Worm (Caenorhabditis elegans) whole organism, young adult: ENCODE data around the gene Y50D4B.1.
A peak's percentile ranks its signal among the peaks of the same experiment; 100 is the strongest.

Source experiments
- B0019.2 ChIP-seq: fragments of 200-800 bp; sonication (Bioruptor generic); conservative IDR thresholded peaks from 2 replicates; pipeline ENCODE4 v1.3.6; 2022; ENCODE audit warnings: missing genetic modification reagents, missing genetic modification characterization, missing compliant biosample characterization
- B0035.1 ChIP-seq: sonication (generic microtip); optimal IDR thresholded peaks from 2 replicates; lab custom pipeline; 2016; ENCODE audit warnings: missing genetic modification characterization, mild to moderate bottlenecking, missing compliant biosample characterization, missing genotype, missing genetic modification reagents
- B0336.3 ChIP-seq: fragments of 200-800 bp; sonication (Bioruptor generic); IDR thresholded peaks from 2 replicates; pipeline ENCODE4 v1.3.6; 2022; ENCODE audit warnings: missing genetic modification characterization, missing compliant biosample characterization
- C06A6.2 ChIP-seq: fragments of 200-800 bp; sonication (Bioruptor generic); conservative IDR thresholded peaks from 2 replicates; pipeline ENCODE4 v1.3.6; 2022; ENCODE audit warnings: missing genetic modification characterization, missing compliant biosample characterization
- F37B4.10 ChIP-seq: fragments of 200-800 bp; sonication (Bioruptor generic); IDR thresholded peaks from 2 replicates; pipeline ENCODE4 v1.3.6; 2022; ENCODE audit warnings: missing genetic modification characterization, missing compliant biosample characterization
- T07F8.4 ChIP-seq: sonication (generic microtip); optimal IDR thresholded peaks from 2 replicates; lab custom pipeline; 2016; ENCODE audit warnings: mild to moderate bottlenecking, missing genetic modification characterization, moderate library complexity, missing compliant biosample characterization
- Y53G8AR.9 ChIP-seq: fragments of 200-800 bp; sonication (Bioruptor generic); conservative IDR thresholded peaks from 2 replicates; pipeline ENCODE4 v1.3.6; 2022; ENCODE audit warnings: missing genetic modification reagents, missing genetic modification characterization, missing compliant biosample characterization
- Y67H2A.10 ChIP-seq: fragments of 200-800 bp; sonication (Bioruptor generic); conservative IDR thresholded peaks from 2 replicates; pipeline ENCODE4 v1.3.6; 2022; ENCODE audit warnings: missing genetic modification reagents, missing genetic modification characterization, missing compliant biosample characterization
- Y95B8A.8 ChIP-seq: fragments of 200-800 bp; sonication (Bioruptor generic); IDR thresholded peaks from 2 replicates; pipeline ENCODE4 v1.3.6; 2022; ENCODE audit warnings: missing genetic modification reagents, missing genetic modification characterization, missing compliant biosample characterization
- akir-1 ChIP-seq: fragments of 200-800 bp; sonication (Bioruptor generic); optimal IDR thresholded peaks from 2 replicates; lab custom pipeline; 2018; ENCODE audit warnings: mild to moderate bottlenecking, missing genetic modification characterization, moderate library complexity, missing compliant biosample characterization
- ama-1 ChIP-seq, 3 experiments: fragments of 150-350 bp in 1 of 3; sonication (generic microtip) in 2 of 3; optimal IDR thresholded peaks; 2 replicates each; lab custom pipeline; 2014 to 2018; ENCODE audit warnings: missing biosample characterization in 2 of 3, missing genetic modification characterization in 2 of 3, missing genetic modification reagents in 2 of 3
- aptf-3 ChIP-seq: fragments of 200-800 bp; sonication (Bioruptor generic); IDR thresholded peaks from 2 replicates; pipeline ENCODE4 v1.3.6; 2022; ENCODE audit warnings: missing genetic modification characterization, missing compliant biosample characterization
- atf-7 ChIP-seq: sonication (generic microtip); optimal IDR thresholded peaks from 2 replicates; lab custom pipeline; 2017; ENCODE audit warnings: mild to moderate bottlenecking, missing genetic modification characterization, missing compliant biosample characterization
- cebp-2 ChIP-seq: fragments of 200-800 bp; sonication (Bioruptor generic); IDR thresholded peaks from 2 replicates; pipeline ENCODE4 v1.3.6; 2022; ENCODE audit warnings: missing genetic modification characterization, missing compliant biosample characterization
- ceh-27 ChIP-seq: fragments of 200-800 bp; sonication (Bioruptor generic); optimal IDR thresholded peaks from 2 replicates; lab custom pipeline; 2018; ENCODE audit warnings: mild to moderate bottlenecking, missing genetic modification characterization, moderate library complexity, missing compliant biosample characterization
- chd-7 ChIP-seq: sonication (generic microtip); optimal IDR thresholded peaks from 2 replicates; lab custom pipeline; 2016; ENCODE audit warnings: mild to moderate bottlenecking, missing genetic modification characterization, moderate library complexity, missing compliant biosample characterization
- dox-1 ChIP-seq: fragments of 200-800 bp; sonication (Bioruptor generic); IDR thresholded peaks from 2 replicates; pipeline ENCODE4 v1.3.6; 2022; ENCODE audit warnings: missing genetic modification reagents, missing genetic modification characterization, missing compliant biosample characterization
- egl-18 ChIP-seq: fragments of 200-800 bp; sonication (Bioruptor generic); IDR thresholded peaks from 2 replicates; pipeline ENCODE4 v1.3.6; 2022; ENCODE audit warnings: missing genetic modification reagents, missing genetic modification characterization, missing compliant biosample characterization
- egl-44 ChIP-seq: fragments of 200-800 bp; sonication (Bioruptor generic); IDR thresholded peaks from 2 replicates; pipeline ENCODE4 v1.3.6; 2022; ENCODE audit warnings: missing genetic modification reagents, missing genetic modification characterization, missing compliant biosample characterization
- egrh-3 ChIP-seq: fragments of 200-800 bp; sonication (Bioruptor generic); IDR thresholded peaks from 2 replicates; pipeline ENCODE4 v1.3.6; 2022; ENCODE audit warnings: missing genetic modification reagents, missing genetic modification characterization, missing compliant biosample characterization
- ekl-4 ChIP-seq: fragments of 200-800 bp; sonication (Bioruptor generic); IDR thresholded peaks from 2 replicates; pipeline ENCODE4 v1.3.6; 2022; ENCODE audit warnings: missing genetic modification reagents, missing genetic modification characterization, missing compliant biosample characterization
- ets-4 ChIP-seq: fragments of 200-800 bp; sonication (Bioruptor generic); optimal IDR thresholded peaks from 2 replicates; lab custom pipeline; 2018; ENCODE audit warnings: mild to moderate bottlenecking, missing genetic modification characterization, missing compliant biosample characterization
- hlh-12 ChIP-seq: sonication (generic microtip); optimal IDR thresholded peaks from 2 replicates; lab custom pipeline; 2016; ENCODE audit warnings: missing genetic modification characterization, missing compliant biosample characterization
- hmg-20 ChIP-seq: fragments of 200-800 bp; sonication (Bioruptor generic); IDR thresholded peaks from 2 replicates; pipeline ENCODE4 v1.3.6; 2022; ENCODE audit warnings: missing genetic modification reagents, missing genetic modification characterization, missing compliant biosample characterization
- hsf-1 ChIP-seq: fragments of 200-800 bp; sonication (Bioruptor generic); IDR thresholded peaks from 2 replicates; pipeline ENCODE4 v1.3.6; 2022; ENCODE audit warnings: missing genetic modification reagents, missing genetic modification characterization, missing compliant biosample characterization
- lin-26 ChIP-seq: fragments of 200-800 bp; sonication (Bioruptor generic); IDR thresholded peaks from 2 replicates; pipeline ENCODE4 v1.3.6; 2022; ENCODE audit warnings: missing genetic modification reagents, missing genetic modification characterization, missing compliant biosample characterization
- lir-1 ChIP-seq: fragments of 200-800 bp; sonication (Bioruptor generic); conservative IDR thresholded peaks from 2 replicates; pipeline ENCODE4 v1.3.6; 2022; ENCODE audit warnings: missing genetic modification reagents, missing genetic modification characterization, missing compliant biosample characterization
- madf-10 ChIP-seq: sonication (generic microtip); optimal IDR thresholded peaks from 2 replicates; lab custom pipeline; 2016; ENCODE audit warnings: mild to moderate bottlenecking, missing genetic modification characterization, missing compliant biosample characterization
- mel-28 ChIP-seq: sonication (generic microtip); optimal IDR thresholded peaks from 2 replicates; lab custom pipeline; 2016; ENCODE audit warnings: borderline replicate concordance, mild to moderate bottlenecking, missing genetic modification characterization, missing compliant biosample characterization
- mes-4 ChIP-seq: sonication (generic microtip); optimal IDR thresholded peaks from 2 replicates; lab custom pipeline; 2016; ENCODE audit warnings: missing genotype, missing genetic modification characterization, missing compliant biosample characterization
- nfyb-1 ChIP-seq: fragments of 200-800 bp; sonication (Bioruptor generic); IDR thresholded peaks from 2 replicates; pipeline ENCODE4 v1.3.6; 2022; ENCODE audit warnings: missing genetic modification reagents, missing genetic modification characterization, missing compliant biosample characterization
- nhr-27 ChIP-seq: fragments of 200-800 bp; sonication (Bioruptor generic); optimal IDR thresholded peaks from 2 replicates; lab custom pipeline; 2018; ENCODE audit warnings: mild to moderate bottlenecking, missing genetic modification characterization, moderate library complexity, missing compliant biosample characterization
- rec-8 ChIP-seq, 2 experiments: sonication (generic microtip); optimal IDR thresholded peaks; 2 replicates each; lab custom pipeline; 2016; ENCODE audit warnings: mild to moderate bottlenecking in 2 of 2, missing genetic modification characterization in 2 of 2, missing genetic modification reagents in 2 of 2, missing genotype in 2 of 2, missing biosample characterization in 1 of 2, missing compliant biosample characterization in 1 of 2, moderate library complexity in 1 of 2
- sea-2 ChIP-seq: fragments of 200-800 bp; sonication (Bioruptor generic); IDR thresholded peaks from 2 replicates; pipeline ENCODE4 v1.3.6; 2022; ENCODE audit warnings: missing genetic modification characterization, missing compliant biosample characterization
- snpc-1.3 ChIP-seq: sonication (generic microtip); optimal IDR thresholded peaks from 2 replicates; lab custom pipeline; 2017; ENCODE audit warnings: missing genetic modification characterization, mild to moderate bottlenecking, missing compliant biosample characterization, antibody characterized with exemption, moderate library complexity, missing genotype, missing genetic modification reagents; ENCODE audit not compliant: insufficient read depth
- snpc-4 ChIP-seq, 5 experiments: fragments of 150-350 bp in 1 of 5; sonication (generic microtip) in 4 of 5; optimal IDR thresholded peaks; 2 replicates each; lab custom pipeline; 2014 to 2018; ENCODE audit warnings: missing genetic modification characterization in 5 of 5, missing biosample characterization in 3 of 5, antibody characterized with exemption in 2 of 5, mild to moderate bottlenecking in 2 of 5, missing compliant biosample characterization in 2 of 5, missing genotype in 2 of 5, moderate library complexity in 2 of 5, missing genetic modification reagents in 1 of 5
- sptf-2 ChIP-seq: fragments of 200-800 bp; sonication (Bioruptor generic); optimal IDR thresholded peaks from 2 replicates; lab custom pipeline; 2018; ENCODE audit warnings: mild to moderate bottlenecking, missing genetic modification characterization, missing compliant biosample characterization
- tbx-9 ChIP-seq: sonication (generic microtip); optimal IDR thresholded peaks from 2 replicates; lab custom pipeline; 2016; ENCODE audit warnings: borderline replicate concordance, missing genetic modification characterization, inconsistent platforms, missing compliant biosample characterization
- tlf-1 ChIP-seq: fragments of 200-800 bp; sonication (Bioruptor generic); optimal IDR thresholded peaks from 2 replicates; lab custom pipeline; 2018; ENCODE audit warnings: mild to moderate bottlenecking, missing genetic modification characterization, missing compliant biosample characterization
- unc-130 ChIP-seq: sonication (generic microtip); optimal IDR thresholded peaks from 2 replicates; lab custom pipeline; 2016; ENCODE audit warnings: missing genetic modification reagents, missing genetic modification characterization, missing compliant biosample characterization
- unc-62 ChIP-seq: fragments of 150-350 bp; optimal IDR thresholded peaks from 2 replicates; lab custom pipeline; 2014; ENCODE audit warnings: missing biosample characterization, missing genetic modification reagents, missing genetic modification characterization
- xnd-1 ChIP-seq: sonication (generic microtip); optimal IDR thresholded peaks from 2 replicates; lab custom pipeline; 2016; ENCODE audit warnings: missing genotype, missing genetic modification reagents, missing genetic modification characterization, missing compliant biosample characterization
- ztf-25 ChIP-seq: fragments of 200-800 bp; sonication (Bioruptor generic); IDR thresholded peaks from 2 replicates; pipeline ENCODE4 v1.3.6; 2022; ENCODE audit warnings: missing genetic modification reagents, missing genetic modification characterization, missing compliant biosample characterization
- ztf-26 ChIP-seq: sonication (generic microtip); optimal IDR thresholded peaks from 2 replicates; lab custom pipeline; 2017; ENCODE audit warnings: missing genetic modification characterization, missing compliant biosample characterization
- ztf-28 ChIP-seq: fragments of 200-800 bp; sonication (Bioruptor generic); IDR thresholded peaks from 2 replicates; pipeline ENCODE4 v1.3.6; 2022; ENCODE audit warnings: missing genetic modification reagents, missing genetic modification characterization, missing compliant biosample characterization

The Y50D4B.1 gene

ce11 chrV:1157443-1157842, 44.7 kb downstream of the Y50D4B.1 start (continued):
- no peak for TF ChIP-seq C06A6.2
- no peak for TF ChIP-seq B0035.1
- TF ChIP-seq akir-1 (GFP tag; lab: Kevin White, UChicago) = no peak
- no peak for TF ChIP-seq Y67H2A.10 (GFP tag; lab: Robert Waterston, UW)
- no peak; the same call in 1 of the 2 replicates for TF ChIP-seq B0336.3 (GFP tag; lab: Robert Waterston, UW)
- TF ChIP-seq F37B4.10 = no peak
- no peak; the same call in 1 of the 2 replicates for TF ChIP-seq ekl-4 (GFP tag; lab: Robert Waterston, UW)
- peak; percentile 0 for TF ChIP-seq xnd-1 (tag; lab: Kevin White, UChicago)
- no peak for TF ChIP-seq ama-1 (optimal IDR thresholded peaks at IDR 0.05; lab: Kevin White, UChicago)
- no peak for TF ChIP-seq ama-1 (GFP tag; optimal IDR thresholded peaks at IDR 0.05; lab: Kevin White, UChicago)
- TF ChIP-seq B0019.2 (GFP tag; lab: Robert Waterston, UW) = no peak

ce11 chrV:1158247-1158646, 45.5 kb downstream of the Y50D4B.1 start:
- TF ChIP-seq egl-44 (GFP tag; lab: Robert Waterston, UW) (no peak), mes-4 (tag; lab: Kevin White, UChicago) (no peak), ztf-26 (tag; lab: Kevin White, UChicago) (peak; percentile 49), B0035.1 (peak; percentile 73), nfyb-1 (peak; percentile 86), nhr-27 (tag; lab: Kevin White, UChicago) (peak; percentile 45), ceh-27 (no peak), hsf-1 (GFP tag; lab: Robert Waterston, UW) (peak; percentile 32; the same call in 1 of the 2 replicates), dox-1 (GFP tag; lab: Robert Waterston, UW) (no peak), snpc-4 (GFP tag; optimal IDR thresholded peaks at IDR 0.05; lab: Kevin White, UChicago) (no peak), snpc-4 (tag; optimal IDR thresholded peaks at IDR 0.05; lab: Kevin White, UChicago) (no peak), F37B4.10 (no peak), lin-26 (GFP tag; lab: Robert Waterston, UW) (no peak), cebp-2 (GFP tag; lab: Robert Waterston, UW) (no peak), madf-10 (tag; lab: Kevin White, UChicago) (no peak), Y95B8A.8 (GFP tag; lab: Robert Waterston, UW) (no peak), chd-7 (tag; lab: Kevin White, UChicago) (peak; percentile 73), egrh-3 (GFP tag; lab: Robert Waterston, UW) (no peak), hlh-12 (tag; lab: Kevin White, UChicago) (no peak), ztf-25 (GFP tag; lab: Robert Waterston, UW) (no peak), snpc-1.3 (tag; lab: Kevin White, UChicago) (no peak), aptf-3 (no peak), xnd-1 (tag; lab: Kevin White, UChicago) (no peak), ztf-28 (GFP tag; lab: Robert Waterston, UW) (0 out of 2 replicates have a peak, but pooled peaks have one; percentile 36), mel-28 (peak; percentile 56), ets-4 (no peak), sptf-2 (GFP tag; lab: Kevin White, UChicago) (no peak), unc-130 (GFP tag; lab: Kevin White, UChicago) (no peak), unc-62 (GFP tag; lab: Kevin White, UChicago) (no peak), lir-1 (GFP tag; lab: Robert Waterston, UW) (no peak), sea-2 (GFP tag; lab: Robert Waterston, UW) (0 out of 2 replicates have a peak, but pooled peaks have one; percentile 14), ekl-4 (GFP tag; lab: Robert Waterston, UW) (no peak; the same call in 1 of the 2 replicates), B0336.3 (GFP tag; lab: Robert Waterston, UW) (peak; percentile 58), hmg-20 (GFP tag; lab: Robert Waterston, UW) (peak; percentile 16; the same call in 1 of the 2 replicates), tbx-9 (tag; lab: Kevin White, UChicago) (no peak), B0019.2 (GFP tag; lab: Robert Waterston, UW) (no peak), Y53G8AR.9 (GFP tag; lab: Robert Waterston, UW) (peak; percentile 67; the same call in 1 of the 2 replicates), T07F8.4 (tag; lab: Kevin White, UChicago) (no peak), rec-8 (tag; optimal IDR thresholded peaks at IDR 0.05; lab: Kevin White, UChicago) (no peak), tlf-1 (GFP tag; lab: Kevin White, UChicago) (peak; percentile 62), atf-7 (tag; lab: Kevin White, UChicago) (no peak), egl-18 (peak; percentile 63; the same call in 1 of the 2 replicates)
